Fruit fly (Drosophila melanogaster): ENCODE measurements around the gene Ref2.

DNA sequence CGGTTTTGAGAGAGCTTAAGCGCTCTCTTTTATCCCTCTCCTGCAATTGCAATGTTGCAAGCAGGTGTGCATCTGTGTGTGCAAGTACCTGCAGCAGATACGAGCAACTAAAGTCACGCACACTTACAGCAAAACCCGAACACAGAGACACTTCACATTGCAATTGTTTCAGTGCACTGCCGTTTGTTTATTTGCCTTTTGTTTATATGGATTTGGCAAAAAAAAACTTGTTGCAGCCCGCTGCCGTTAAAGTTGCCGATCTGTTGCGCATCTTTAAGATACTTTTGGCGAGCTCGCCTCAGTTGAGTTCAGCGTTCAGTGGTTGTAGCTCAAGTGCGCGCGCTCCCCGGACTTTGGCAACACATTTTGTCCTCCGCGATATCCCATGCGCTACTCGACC, 58.8 kb downstream of the Ref2 start, which contains the start of gene nub:
- no peak for TF ChIP-seq CG14655 (GFP tag; optimal IDR thresholded peaks at IDR 0.05)
- TF ChIP-seq CG8301 (tag; optimal IDR thresholded peaks at IDR 0.05) = no peak
- no peak for TF ChIP-seq CG34367 (tag; optimal IDR thresholded peaks at IDR 0.05)
- TF ChIP-seq D1 (tag; optimal IDR thresholded peaks at IDR 0.05) = no peak
- no peak for TF ChIP-seq CG4496 (GFP tag; IDR thresholded peaks at IDR 0.05)
- no peak for TF ChIP-seq CG10348 (GFP tag; IDR thresholded peaks at IDR 0.05)
- TF ChIP-seq CG15710 (tag; optimal IDR thresholded peaks at IDR 0.05) = no peak
- no peak for TF ChIP-seq CG13204 (GFP tag; optimal IDR thresholded peaks at IDR 0.05)
- TF ChIP-seq Pif1B (GFP tag; optimal IDR thresholded peaks at IDR 0.05) = no peak

Measured in whole organism, pupa.